Worm (Caenorhabditis elegans): ENCODE results near the gene txbp-3.
A peak's percentile ranks its signal among the peaks of the same experiment; 100 is the strongest.

The txbp-3 gene

DNA sequence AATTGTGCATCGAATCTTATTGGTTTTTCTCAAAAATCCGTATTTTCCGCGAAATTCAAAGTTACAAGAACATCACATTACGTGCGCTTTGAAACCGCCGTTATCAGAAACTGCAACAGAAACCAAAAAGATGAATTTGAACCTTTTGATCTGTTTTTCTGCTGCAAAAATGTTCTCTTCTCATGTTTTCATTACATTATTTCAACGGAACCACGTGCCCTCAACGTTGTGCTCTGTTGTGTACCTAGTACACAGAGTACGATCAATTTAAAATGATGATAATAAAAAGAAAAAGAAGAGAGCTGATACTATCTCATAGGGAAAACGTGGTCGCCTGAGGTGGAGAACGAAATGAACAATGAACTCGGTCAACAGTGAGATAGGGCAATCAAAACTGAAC lies 30.8 kb upstream of the txbp-3 start (continued):
- no peak for TF ChIP-seq zim-3 (tag; optimal IDR thresholded peaks at IDR 0.05)
- TF ChIP-seq efl-1 (GFP tag; optimal IDR thresholded peaks at IDR 0.05): no peak
- no peak for TF ChIP-seq rpc-1 (optimal IDR thresholded peaks at IDR 0.05)
- no peak for TF ChIP-seq rpc-1 (tag; optimal IDR thresholded peaks at IDR 0.05)
- no peak for TF ChIP-seq attf-6 (GFP tag; IDR thresholded peaks at IDR 0.05)
- no peak for TF ChIP-seq ztf-3 (GFP tag; optimal IDR thresholded peaks at IDR 0.05)

DNA sequence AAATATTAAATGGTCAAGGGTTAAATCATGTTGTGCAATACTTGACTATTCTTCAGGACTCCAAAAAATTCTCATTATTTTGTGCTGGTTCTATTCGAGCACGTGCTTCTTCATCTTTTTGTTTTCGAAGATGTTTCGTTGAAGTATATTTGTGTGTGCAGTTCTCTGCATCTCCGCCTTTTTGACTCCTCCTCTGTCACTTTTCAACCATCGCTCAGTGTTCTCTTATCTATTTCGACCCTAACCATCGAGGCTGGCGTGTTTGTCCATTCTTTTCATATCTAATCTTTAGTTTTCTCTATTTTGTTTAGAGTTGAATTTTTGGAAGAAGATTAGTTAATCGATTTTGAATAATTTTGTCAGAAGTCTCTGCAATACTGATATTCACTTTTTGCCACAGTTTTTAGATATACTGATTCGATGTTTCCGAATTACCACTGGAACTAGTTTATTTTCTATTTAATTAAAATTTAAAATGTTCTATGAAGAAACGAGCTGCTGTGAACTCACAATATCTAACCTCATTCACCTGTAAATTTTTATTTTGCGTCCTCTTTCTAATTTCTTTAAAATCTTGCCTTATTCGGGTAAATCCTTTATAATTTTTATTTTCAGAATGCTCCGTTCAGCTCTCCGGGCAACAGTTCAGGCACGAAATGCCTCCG lies 30.0 kb upstream of the txbp-3 start, which contains the start of gene alh-1:
TSS of gene alh-1 (plus strand) at position 615 of the 665 bp plus-strand sequence.
- 0 out of 2 replicates have a peak, but pooled peaks have one; percentile 16 for TF ChIP-seq ekl-4 (GFP tag; IDR thresholded peaks at IDR 0.05)
- TF ChIP-seq aptf-3 (GFP tag; IDR thresholded peaks at IDR 0.05): no peak
- TF ChIP-seq ztf-22 (GFP tag; optimal IDR thresholded peaks at IDR 0.05): no peak
- no peak for TF ChIP-seq ama-1 (optimal IDR thresholded peaks at IDR 0.05)
- TF ChIP-seq ama-1 (GFP tag; optimal IDR thresholded peaks at IDR 0.05): no peak
- TF ChIP-seq zim-3 (tag; optimal IDR thresholded peaks at IDR 0.05): no peak
- peak; percentile 40; the same call in 1 of the 2 replicates for TF ChIP-seq B0336.3 (GFP tag; IDR thresholded peaks at IDR 0.05)
- no peak for TF ChIP-seq sdz-38 (tag; optimal IDR thresholded peaks at IDR 0.05)
- TF ChIP-seq nhr-120 (GFP tag; IDR thresholded peaks at IDR 0.05): no peak
- no peak for TF ChIP-seq sptf-2 (GFP tag; optimal IDR thresholded peaks at IDR 0.05)
- TF ChIP-seq bed-1 (GFP tag; IDR thresholded peaks at IDR 0.05): no peak
- TF ChIP-seq athp-1 (tag; optimal IDR thresholded peaks at IDR 0.05): no peak
- TF ChIP-seq snpc-4 (GFP tag; optimal IDR thresholded peaks at IDR 0.05): no peak
- TF ChIP-seq snpc-4 (tag; optimal IDR thresholded peaks at IDR 0.05): peak in 2 of 4 experiments; percentile 34 to 44
- no peak for TF ChIP-seq unc-62 (GFP tag; optimal IDR thresholded peaks at IDR 0.05)
- no peak for TF ChIP-seq dpff-1 (tag; optimal IDR thresholded peaks at IDR 0.05)
- no peak for TF ChIP-seq pha-4 (tag; optimal IDR thresholded peaks at IDR 0.05)
- TF ChIP-seq sea-2 (GFP tag; IDR thresholded peaks at IDR 0.05): no peak
- no peak for TF ChIP-seq attf-3 (GFP tag; conservative IDR thresholded peaks at IDR 0.05)
- TF ChIP-seq nhr-80 (tag; optimal IDR thresholded peaks at IDR 0.05): peak; percentile 83
- no peak for TF ChIP-seq B0035.1 (tag; optimal IDR thresholded peaks at IDR 0.05)
- TF ChIP-seq T26A5.8 (tag; optimal IDR thresholded peaks at IDR 0.05): no peak
- no peak for TF ChIP-seq lin-35 (GFP tag; optimal IDR thresholded peaks at IDR 0.05)
- no peak for TF ChIP-seq egl-18 (GFP tag; IDR thresholded peaks at IDR 0.05)
- TF ChIP-seq lin-26 (GFP tag; IDR thresholded peaks at IDR 0.05): no peak
- TF ChIP-seq tbx-9 (tag; optimal IDR thresholded peaks at IDR 0.05; ENCODE audit: borderline replicate concordance): no peak
- TF ChIP-seq tbp1 (GFP tag; optimal IDR thresholded peaks at IDR 0.05): peak; percentile 28
- TF ChIP-seq egrh-3 (GFP tag; IDR thresholded peaks at IDR 0.05): no peak
- TF ChIP-seq F39B2.1 (GFP tag; IDR thresholded peaks at IDR 0.05): no peak
- TF ChIP-seq Y79H2A.3 (GFP tag; conservative IDR thresholded peaks at IDR 0.05): no peak
- no peak for TF ChIP-seq attf-6 (GFP tag; IDR thresholded peaks at IDR 0.05)
- TF ChIP-seq cebp-2 (GFP tag; IDR thresholded peaks at IDR 0.05): no peak
- no peak for TF ChIP-seq nfya-1 (tag; optimal IDR thresholded peaks at IDR 0.05; ENCODE audit: borderline replicate concordance, insufficient read depth)
- no peak for TF ChIP-seq ztf-28 (GFP tag; IDR thresholded peaks at IDR 0.05)
- no peak for TF ChIP-seq lsl-1 (GFP tag; optimal IDR thresholded peaks at IDR 0.05)

DNA sequence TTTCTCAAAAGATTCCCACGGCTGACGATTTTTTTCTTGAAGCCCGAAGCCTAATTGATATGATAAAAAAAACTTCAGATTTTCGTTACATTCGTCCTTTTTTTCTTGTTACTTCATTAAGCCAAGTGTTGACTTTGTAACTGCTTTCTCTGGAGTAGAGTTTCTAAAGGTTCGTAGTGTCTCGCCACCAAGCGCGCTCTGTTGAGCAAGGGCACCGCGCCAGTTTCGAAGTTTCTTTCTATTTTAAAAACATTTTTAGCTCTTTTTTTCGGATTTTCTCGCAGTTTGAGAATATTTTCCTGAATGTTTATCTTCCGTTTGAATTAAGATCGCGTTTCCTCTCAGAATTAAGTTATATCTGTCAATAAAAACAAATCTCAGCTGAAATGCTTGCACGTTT lies 29.3 kb upstream of the txbp-3 start:
- TF ChIP-seq efl-1 (GFP tag; optimal IDR thresholded peaks at IDR 0.05): peak; percentile 52
- no peak for TF ChIP-seq B0261.1 (tag; optimal IDR thresholded peaks at IDR 0.05)
- TF ChIP-seq lsl-1 (GFP tag; optimal IDR thresholded peaks at IDR 0.05): peak; percentile 14
- no peak for TF ChIP-seq zfh-2 (GFP tag; conservative IDR thresholded peaks at IDR 0.05)
- TF ChIP-seq dpl-1 (GFP tag; optimal IDR thresholded peaks at IDR 0.05): peak; percentile 15
- TF ChIP-seq ceh-100 (GFP tag; IDR thresholded peaks at IDR 0.05): peak; percentile 85

Measured in whole organism, young adult.